Worm (Caenorhabditis elegans) whole organism, late embryonic: Measurements from ENCODE around the gene K09H11.6.

ENCODE experiments used
- C08G9.2 ChIP-seq: sonication (generic microtip); optimal IDR thresholded peaks from 2 replicates; lab custom pipeline; 2016; ENCODE audit warnings: mild to moderate bottlenecking, missing genetic modification characterization, moderate library complexity, missing compliant biosample characterization
- C38D4.7 ChIP-seq: fragments of 200-800 bp; sonication (Bioruptor generic); optimal IDR thresholded peaks from 2 replicates; lab custom pipeline; 2018; ENCODE audit warnings: mild to moderate bottlenecking, missing genetic modification characterization, moderate library complexity, missing compliant biosample characterization
- F13H6.1 ChIP-seq: sonication (generic microtip); optimal IDR thresholded peaks from 2 replicates; lab custom pipeline; 2016; ENCODE audit warnings: missing genetic modification characterization, missing compliant biosample characterization
- Y22D7AL.16 ChIP-seq: sonication (generic microtip); optimal IDR thresholded peaks from 2 replicates; lab custom pipeline; 2016; ENCODE audit warnings: missing genetic modification characterization, missing compliant biosample characterization
- ahr-1 ChIP-seq: sonication (generic microtip); optimal IDR thresholded peaks from 2 replicates; lab custom pipeline; 2016; ENCODE audit warnings: missing genetic modification characterization, missing compliant biosample characterization
- ama-1 ChIP-seq: fragments of 150-350 bp; optimal IDR thresholded peaks from 2 replicates; lab custom pipeline; 2014
- ceh-14 ChIP-seq: sonication (generic microtip); optimal IDR thresholded peaks from 2 replicates; lab custom pipeline; 2016; ENCODE audit warnings: missing genotype, missing genetic modification characterization, missing compliant biosample characterization
- ceh-19 ChIP-seq: fragments of 200-800 bp; sonication (Bioruptor generic); optimal IDR thresholded peaks from 2 replicates; lab custom pipeline; 2018; ENCODE audit warnings: mild to moderate bottlenecking, missing genetic modification characterization, missing compliant biosample characterization
- ceh-2 ChIP-seq: sonication (generic microtip); optimal IDR thresholded peaks from 2 replicates; lab custom pipeline; 2016; ENCODE audit warnings: missing genotype, missing genetic modification characterization, missing compliant biosample characterization
- ceh-22 ChIP-seq: sonication (generic microtip); optimal IDR thresholded peaks from 2 replicates; lab custom pipeline; 2017; ENCODE audit warnings: missing biosample characterization, missing genetic modification characterization
- ceh-24 ChIP-seq: sonication (generic microtip); optimal IDR thresholded peaks from 2 replicates; lab custom pipeline; 2016; ENCODE audit warnings: mild to moderate bottlenecking, missing genetic modification characterization, missing compliant biosample characterization
- ceh-30 ChIP-seq: fragments of 150-350 bp; optimal IDR thresholded peaks from 2 replicates; lab custom pipeline; 2014; ENCODE audit warnings: missing biosample characterization, missing genetic modification characterization
- ceh-31 ChIP-seq: sonication (generic microtip); optimal IDR thresholded peaks from 2 replicates; lab custom pipeline; 2016; ENCODE audit warnings: missing genetic modification characterization, missing compliant biosample characterization
- ceh-34 ChIP-seq: sonication (generic microtip); optimal IDR thresholded peaks from 2 replicates; lab custom pipeline; 2016; ENCODE audit warnings: mild to moderate bottlenecking, missing genetic modification characterization, missing compliant biosample characterization
- ceh-48 ChIP-seq: sonication (generic microtip); optimal IDR thresholded peaks from 2 replicates; lab custom pipeline; 2016; ENCODE audit warnings: missing genetic modification characterization, inconsistent platforms, missing compliant biosample characterization
- ceh-6 ChIP-seq: fragments of 200-800 bp; sonication (Bioruptor generic); optimal IDR thresholded peaks from 2 replicates; lab custom pipeline; 2018; ENCODE audit warnings: mild to moderate bottlenecking, missing genetic modification characterization, missing compliant biosample characterization
- ceh-9 ChIP-seq: sonication (generic microtip); optimal IDR thresholded peaks from 2 replicates; lab custom pipeline; 2016; ENCODE audit warnings: mild to moderate bottlenecking, missing genetic modification characterization, inconsistent platforms, missing compliant biosample characterization
- che-1 ChIP-seq: sonication (generic microtip); optimal IDR thresholded peaks from 2 replicates; lab custom pipeline; 2016; ENCODE audit warnings: mild to moderate bottlenecking, missing genetic modification characterization, missing compliant biosample characterization
- dve-1 ChIP-seq: sonication (generic microtip); optimal IDR thresholded peaks from 2 replicates; lab custom pipeline; 2017; ENCODE audit warnings: antibody characterized with exemption, mild to moderate bottlenecking, missing genetic modification characterization, missing compliant biosample characterization
- elt-4 ChIP-seq: sonication (generic microtip); optimal IDR thresholded peaks from 2 replicates; lab custom pipeline; 2016; ENCODE audit warnings: missing genetic modification characterization, missing compliant biosample characterization
- fax-1 ChIP-seq: sonication (generic microtip); optimal IDR thresholded peaks from 2 replicates; lab custom pipeline; 2016; ENCODE audit warnings: missing genotype, missing genetic modification characterization, missing compliant biosample characterization
- fkh-10 ChIP-seq: fragments of 150-350 bp; optimal IDR thresholded peaks from 2 replicates; lab custom pipeline; 2014; ENCODE audit warnings: missing biosample characterization, missing genetic modification reagents, missing genetic modification characterization
- fkh-6 ChIP-seq: sonication (generic microtip); optimal IDR thresholded peaks from 2 replicates; lab custom pipeline; 2016; ENCODE audit warnings: missing genetic modification characterization, missing compliant biosample characterization
- gmeb-2 ChIP-seq: sonication (generic microtip); optimal IDR thresholded peaks from 2 replicates; lab custom pipeline; 2016; ENCODE audit warnings: missing genetic modification characterization, inconsistent platforms, missing compliant biosample characterization
- hlh-13 ChIP-seq: fragments of 200-800 bp; sonication (Bioruptor generic); optimal IDR thresholded peaks from 2 replicates; lab custom pipeline; 2018; ENCODE audit warnings: mild to moderate bottlenecking, missing genetic modification characterization, missing compliant biosample characterization
- hlh-15 ChIP-seq: sonication (generic microtip); optimal IDR thresholded peaks from 2 replicates; lab custom pipeline; 2016; ENCODE audit warnings: missing genetic modification characterization, missing compliant biosample characterization
- hlh-30 ChIP-seq: sonication (generic microtip); optimal IDR thresholded peaks from 2 replicates; lab custom pipeline; 2017; ENCODE audit warnings: antibody characterized with exemption, missing genetic modification characterization, missing compliant biosample characterization; ENCODE audit not compliant: insufficient read depth
- hlh-6 ChIP-seq: sonication (generic microtip); optimal IDR thresholded peaks from 2 replicates; lab custom pipeline; 2016; ENCODE audit warnings: missing genotype, missing genetic modification characterization, missing compliant biosample characterization
- lim-6 ChIP-seq: sonication (generic microtip); optimal IDR thresholded peaks from 2 replicates; lab custom pipeline; 2016; ENCODE audit warnings: missing genetic modification characterization, missing compliant biosample characterization
- lin-11 ChIP-seq: fragments of 200-800 bp; sonication (Bioruptor generic); optimal IDR thresholded peaks from 2 replicates; lab custom pipeline; 2018; ENCODE audit warnings: mild to moderate bottlenecking, missing genetic modification characterization, missing compliant biosample characterization
- madf-2 ChIP-seq: sonication (generic microtip); optimal IDR thresholded peaks from 2 replicates; lab custom pipeline; 2017; ENCODE audit warnings: missing genetic modification characterization, missing compliant biosample characterization
- mec-3 ChIP-seq: sonication (generic microtip); optimal IDR thresholded peaks from 2 replicates; lab custom pipeline; 2016; ENCODE audit warnings: borderline replicate concordance, missing genetic modification characterization, missing compliant biosample characterization
- nfya-1 ChIP-seq: sonication (generic microtip); optimal IDR thresholded peaks from 2 replicates; lab custom pipeline; 2017; ENCODE audit warnings: missing genetic modification characterization, mild to moderate bottlenecking, missing compliant biosample characterization, antibody characterized with exemption, moderate library complexity
- nhr-232 ChIP-seq: sonication (generic microtip); optimal IDR thresholded peaks from 2 replicates; lab custom pipeline; 2016; ENCODE audit warnings: missing genetic modification characterization, missing compliant biosample characterization
- pag-3 ChIP-seq: sonication (generic microtip); optimal IDR thresholded peaks from 2 replicates; lab custom pipeline; 2016; ENCODE audit warnings: missing compliant biosample characterization, missing genetic modification characterization, borderline replicate concordance
- pat-9 ChIP-seq: fragments of 200-800 bp; sonication (Bioruptor generic); optimal IDR thresholded peaks from 2 replicates; lab custom pipeline; 2018; ENCODE audit warnings: mild to moderate bottlenecking, missing genetic modification characterization, moderate library complexity, missing compliant biosample characterization
- pax-1 ChIP-seq: fragments of 150-350 bp; optimal IDR thresholded peaks from 2 replicates; lab custom pipeline; 2014; ENCODE audit warnings: missing biosample characterization, missing genetic modification characterization
- pha-2 ChIP-seq: sonication (generic microtip); optimal IDR thresholded peaks from 2 replicates; lab custom pipeline; 2017; ENCODE audit warnings: mild to moderate bottlenecking, missing genetic modification characterization, missing compliant biosample characterization
- ref-2 ChIP-seq: sonication (generic microtip); optimal IDR thresholded peaks from 2 replicates; lab custom pipeline; 2016; ENCODE audit warnings: missing genetic modification characterization, missing compliant biosample characterization
- rnt-1 ChIP-seq: sonication (generic microtip); optimal IDR thresholded peaks from 2 replicates; lab custom pipeline; 2016; ENCODE audit warnings: missing genetic modification characterization, missing compliant biosample characterization
- sdc-2 ChIP-seq: sonication (generic microtip); optimal IDR thresholded peaks from 2 replicates; lab custom pipeline; 2016; ENCODE audit warnings: missing genotype, missing genetic modification characterization, missing compliant biosample characterization
- syd-9 ChIP-seq: sonication (generic microtip); optimal IDR thresholded peaks from 2 replicates; lab custom pipeline; 2016; ENCODE audit warnings: mild to moderate bottlenecking, missing genetic modification characterization, moderate library complexity, missing compliant biosample characterization
- tbx-7 ChIP-seq: sonication (generic microtip); optimal IDR thresholded peaks from 2 replicates; lab custom pipeline; 2016; ENCODE audit warnings: missing genotype, missing genetic modification characterization, missing compliant biosample characterization
- ttx-3 ChIP-seq: sonication (generic microtip); optimal IDR thresholded peaks from 2 replicates; lab custom pipeline; 2016; ENCODE audit warnings: missing genetic modification reagents, missing genetic modification characterization, missing compliant biosample characterization
- unc-3 ChIP-seq, 2 experiments: fragments of 200-800 bp in 1 of 2; sonication (Bioruptor generic) in 1 of 2; sonication (generic microtip) in 1 of 2; conservative IDR thresholded peaks in 1 of 2; optimal IDR thresholded peaks in 1 of 2; 2 replicates each; pipeline versions ENCODE4 v1.3.6 to Lab custom; 2016 to 2022; ENCODE audit warnings: missing compliant biosample characterization in 2 of 2, missing genetic modification characterization in 2 of 2, missing genetic modification reagents in 1 of 2
- unc-42 ChIP-seq: sonication (generic microtip); optimal IDR thresholded peaks from 2 replicates; lab custom pipeline; 2016; ENCODE audit warnings: missing genotype, missing genetic modification characterization, missing compliant biosample characterization
- unc-86 ChIP-seq: sonication (generic microtip); optimal IDR thresholded peaks from 2 replicates; lab custom pipeline; 2016; ENCODE audit warnings: missing genetic modification characterization, missing compliant biosample characterization
- zip-5 ChIP-seq: sonication (generic microtip); optimal IDR thresholded peaks from 2 replicates; lab custom pipeline; 2016; ENCODE audit warnings: missing genetic modification characterization, missing compliant biosample characterization
- ztf-16 ChIP-seq: sonication (generic microtip); optimal IDR thresholded peaks from 2 replicates; lab custom pipeline; 2017; ENCODE audit warnings: missing genetic modification characterization, missing compliant biosample characterization

K09H11.6 gene

DNA sequence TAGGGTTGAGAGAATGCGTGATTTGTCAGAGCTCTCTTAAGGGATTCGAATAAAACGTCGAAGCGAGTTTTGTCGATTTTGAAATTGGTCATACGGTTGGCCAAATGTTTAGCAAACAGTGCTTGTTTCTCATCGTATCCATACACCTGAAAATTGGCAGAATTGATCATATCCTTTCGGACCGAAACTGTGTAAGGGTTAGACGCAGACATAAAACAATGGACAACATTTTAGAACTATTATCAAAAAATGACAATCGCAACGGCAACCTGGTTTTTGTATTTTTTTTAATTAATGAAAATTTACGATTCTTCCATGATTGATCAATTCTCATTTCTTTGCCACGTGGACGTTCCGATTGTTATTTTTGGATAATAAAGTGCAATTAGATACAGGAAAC, 38.2 kb upstream of the K09H11.6 start:
- TF ChIP-seq syd-9 (tag; lab: Kevin White, UChicago) (no peak), unc-42 (no peak), pag-3 (tag; lab: Kevin White, UChicago) (no peak), F13H6.1 (no peak), ceh-19 (GFP tag; lab: Kevin White, UChicago) (no peak), ceh-34 (tag; lab: Kevin White, UChicago) (no peak), hlh-13 (no peak), unc-86 (no peak), ceh-48 (no peak), C38D4.7 (GFP tag; lab: Kevin White, UChicago) (no peak), ttx-3 (tag; lab: Kevin White, UChicago) (no peak), pat-9 (no peak), ztf-16 (tag; lab: Kevin White, UChicago) (no peak), ref-2 (tag; lab: Kevin White, UChicago) (no peak), hlh-15 (no peak), lin-11 (tag; lab: Kevin White, UChicago) (no peak), elt-4 (tag; lab: Kevin White, UChicago) (no peak), fkh-6 (tag; lab: Kevin White, UChicago) (no peak), lim-6 (tag; lab: Kevin White, UChicago) (no peak), unc-3 (GFP tag; conservative IDR thresholded peaks at IDR 0.05; lab: Robert Waterston, UW) (no peak), unc-3 (tag; optimal IDR thresholded peaks at IDR 0.05; lab: Kevin White, UChicago) (no peak)
- TF ChIP-seq, all 69 proteins: peak for 0

DNA sequence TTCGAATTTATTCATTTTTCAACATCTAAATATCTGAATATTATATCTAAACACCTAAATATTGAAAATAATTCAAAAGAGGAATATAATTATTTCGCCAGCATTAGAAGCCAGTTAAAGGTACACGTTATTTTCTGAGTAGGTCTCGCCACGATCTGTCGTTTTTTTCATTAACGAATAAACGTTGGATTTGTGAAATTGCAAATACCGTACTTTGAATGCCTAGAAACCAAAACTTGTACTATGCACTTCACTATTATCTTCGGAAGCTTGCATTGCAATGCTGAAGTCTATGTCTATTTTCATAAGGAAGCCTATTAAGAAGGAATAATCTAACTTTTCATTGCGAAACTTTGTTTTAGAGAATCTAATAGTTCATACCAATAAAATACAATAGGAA, 36.5 kb upstream of the K09H11.6 start:
- TF ChIP-seq ceh-24 (tag; lab: Kevin White, UChicago): no peak
- TF ChIP-seq pax-1 (tag; lab: Kevin White, UChicago): no peak
- no peak for TF ChIP-seq hlh-6 (tag; lab: Kevin White, UChicago)
- no peak for TF ChIP-seq gmeb-2
- TF ChIP-seq nfya-1: no peak
- TF ChIP-seq hlh-30: no peak
- TF ChIP-seq, all 69 proteins: peak for 0

DNA sequence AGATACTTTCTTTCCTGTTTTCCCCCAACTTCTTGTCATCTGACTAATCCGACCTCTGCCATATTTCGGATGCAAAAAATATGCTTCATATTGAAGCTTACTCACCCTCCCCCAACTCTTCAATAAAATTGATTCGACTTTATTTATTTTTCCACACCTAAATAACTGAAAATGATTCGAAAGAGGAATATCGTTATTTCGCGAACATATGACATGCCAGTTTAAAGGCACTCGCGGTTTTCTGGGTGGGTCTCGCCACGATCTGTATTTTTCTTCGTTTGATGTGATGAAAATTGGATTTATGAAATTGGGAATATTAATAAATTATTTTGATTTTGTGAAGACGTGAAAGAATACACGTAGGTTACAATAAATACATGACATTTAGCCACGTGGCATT, 35.7 kb upstream of the K09H11.6 start, which contains the start of gene F44E7.3:
F44E7.3 (plus strand) TSS at position 319 of the 400 bp plus-strand sequence.
- TF ChIP-seq zip-5 (tag; lab: Kevin White, UChicago): no peak
- no peak for TF ChIP-seq fkh-10 (GFP tag; lab: Kevin White, UChicago)
- no peak for TF ChIP-seq C08G9.2 (tag; lab: Kevin White, UChicago)
- no peak for TF ChIP-seq gmeb-2
- no peak for TF ChIP-seq fax-1 (tag; lab: Kevin White, UChicago)
- TF ChIP-seq ztf-16 (tag; lab: Kevin White, UChicago): no peak
- TF ChIP-seq rnt-1: no peak
- TF ChIP-seq sdc-2: no peak
- no peak for TF ChIP-seq ceh-2
- no peak for TF ChIP-seq ceh-6
- TF ChIP-seq ama-1 (lab: Kevin White, UChicago): no peak
- no peak for TF ChIP-seq Y22D7AL.16
- no peak for TF ChIP-seq che-1 (tag; lab: Kevin White, UChicago)
- TF ChIP-seq dve-1 (tag; lab: Kevin White, UChicago): no peak

DNA sequence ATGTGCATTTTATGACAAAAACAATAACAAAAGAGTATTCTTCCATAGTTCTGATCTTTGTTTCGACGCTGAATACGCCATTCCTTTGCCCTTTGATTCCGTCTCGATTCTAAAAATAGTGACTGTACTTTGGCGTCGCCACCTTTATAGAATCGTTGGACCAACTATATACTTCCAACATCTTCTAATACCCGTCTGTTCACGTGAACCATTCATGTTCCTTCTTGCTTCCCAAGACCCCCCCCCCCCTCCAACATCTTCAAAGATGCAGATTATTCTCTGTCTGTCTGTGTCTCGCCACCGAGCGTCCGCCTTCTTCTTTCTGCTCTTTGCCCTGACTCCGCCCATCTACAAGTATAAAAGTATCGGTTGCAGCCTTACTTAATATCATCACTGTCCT, 34.0 kb upstream of the K09H11.6 start:
- no peak for TF ChIP-seq ahr-1 (tag; lab: Kevin White, UChicago)
- no peak for TF ChIP-seq ceh-14 (tag; lab: Kevin White, UChicago)
- no peak for TF ChIP-seq pha-2 (tag; lab: Kevin White, UChicago)
- TF ChIP-seq ceh-31 (tag; lab: Kevin White, UChicago): no peak
- TF ChIP-seq ceh-30 (tag; lab: Kevin White, UChicago): no peak
- no peak for TF ChIP-seq elt-4 (tag; lab: Kevin White, UChicago)
- TF ChIP-seq madf-2 (tag; lab: Kevin White, UChicago): no peak
- TF ChIP-seq nhr-232 (tag; lab: Kevin White, UChicago): no peak
- no peak for TF ChIP-seq ceh-9 (tag; lab: Kevin White, UChicago)
- TF ChIP-seq lin-11 (tag; lab: Kevin White, UChicago): no peak
- TF ChIP-seq tbx-7 (tag; lab: Kevin White, UChicago): no peak
- no peak for TF ChIP-seq unc-86
- TF ChIP-seq hlh-15: no peak
- TF ChIP-seq ttx-3 (tag; lab: Kevin White, UChicago): no peak
- no peak for TF ChIP-seq hlh-30
- TF ChIP-seq mec-3: no peak
- no peak for TF ChIP-seq fax-1 (tag; lab: Kevin White, UChicago)
- TF ChIP-seq ceh-22: no peak
